Worm (Caenorhabditis elegans) whole organism, mixed stage, embryonic: Measurements from ENCODE around the gene chst-1.

Source experiments
- blmp-1 ChIP-seq: fragments of 150-350 bp; optimal IDR thresholded peaks from 2 replicates; lab custom pipeline; 2014; ENCODE audit warnings: missing biosample characterization, missing genetic modification characterization
- lsy-2 ChIP-seq: fragments of 150-350 bp; optimal IDR thresholded peaks from 2 replicates; lab custom pipeline; 2014; ENCODE audit warnings: missing biosample characterization, missing genetic modification characterization
- mls-2 ChIP-seq: sonication (generic microtip); optimal IDR thresholded peaks from 2 replicates; lab custom pipeline; 2016; ENCODE audit warnings: mild to moderate bottlenecking, missing genetic modification characterization, moderate library complexity, missing compliant biosample characterization
- nhr-28 ChIP-seq: fragments of 150-350 bp; optimal IDR thresholded peaks from 2 replicates; lab custom pipeline; 2014; ENCODE audit warnings: missing biosample characterization, missing genetic modification characterization
- nhr-76 ChIP-seq: sonication (generic microtip); optimal IDR thresholded peaks from 2 replicates; lab custom pipeline; 2017; ENCODE audit warnings: missing biosample characterization, missing genetic modification characterization
- pha-4 ChIP-seq: fragments of 150-350 bp; optimal IDR thresholded peaks from 2 replicates; lab custom pipeline; 2018; ENCODE audit warnings: missing biosample characterization, missing genetic modification reagents, missing genetic modification characterization
- unc-120 ChIP-seq: sonication (generic microtip); optimal IDR thresholded peaks from 2 replicates; lab custom pipeline; 2017; ENCODE audit warnings: missing genetic modification characterization, missing compliant biosample characterization; ENCODE audit not compliant: poor library complexity, severe bottlenecking
- ztf-11 ChIP-seq: fragments of 150-350 bp; optimal IDR thresholded peaks from 2 replicates; lab custom pipeline; 2014; ENCODE audit warnings: missing biosample characterization, missing genetic modification characterization

ce11 chrII:8104998-8105397, 1.8 kb downstream of the chst-1 start, which contains the start of gene sfxn-5:
- no peak for TF ChIP-seq pha-4 (tag; lab: Kevin White, UChicago)
- no peak for TF ChIP-seq ztf-11 (tag; lab: Kevin White, UChicago)
- TF ChIP-seq blmp-1 (tag; lab: Kevin White, UChicago): no peak
- TF ChIP-seq lsy-2: no peak
- TF ChIP-seq mls-2 (tag; lab: Kevin White, UChicago): no peak
- no peak for TF ChIP-seq nhr-28
- peak; percentile 84 for TF ChIP-seq unc-120 (tag; lab: Kevin White, UChicago)
- no peak for TF ChIP-seq nhr-76 (tag; lab: Kevin White, UChicago)
